Worm (Caenorhabditis elegans) whole organism, midembryonic: ENCODE data around the gene Y66D12A.7.
"Not testable (repeated sequence)": the region's sequence is repeated elsewhere in the genome, so short reads cannot be mapped to it uniquely, and the experiment has no call there.

Experiments used
- flt-1 ChIP-seq: fragments of 200-800 bp; sonication (Bioruptor generic); IDR thresholded peaks from 2 replicates; pipeline ENCODE4 v1.3.6; 2022; ENCODE audit warnings: missing genetic modification characterization, missing compliant biosample characterization
- klf-2 ChIP-seq: fragments of 200-800 bp; sonication (Bioruptor generic); conservative IDR thresholded peaks from 2 replicates; pipeline ENCODE4 v1.3.6; 2022; ENCODE audit warnings: missing genetic modification reagents, missing genetic modification characterization, missing compliant biosample characterization

ce11 chrIII:11614325-11614724, 34.0 kb upstream of the Y66D12A.7 start:
- not testable (repeated sequence) for TF ChIP-seq flt-1 (GFP tag; lab: Robert Waterston, UW); klf-2
